Fruit fly (Drosophila melanogaster) whole organism, pupa: ENCODE data around the gene Ir67c.

ENCODE experiments used
- CG10348 ChIP-seq: fragments of 200-800 bp; sonication (Bioruptor generic); IDR thresholded peaks from 2 replicates; pipeline ENCODE4 v1.3.6; 2022; ENCODE audit warnings: missing biosample characterization, missing genetic modification characterization
- CG12605 ChIP-seq: fragments of 200-800 bp; sonication (Bioruptor generic); IDR thresholded peaks from 2 replicates; pipeline ENCODE4 v1.3.6; 2022; ENCODE audit warnings: missing biosample characterization, missing genetic modification characterization
- CG13204 ChIP-seq: fragments of 200-800 bp; sonication (Bioruptor generic); optimal IDR thresholded peaks from 2 replicates; lab custom pipeline; 2018; ENCODE audit warnings: missing biosample characterization, mild to moderate bottlenecking, missing genetic modification characterization, moderate library complexity
- CG14655 ChIP-seq: fragments of 200-800 bp; sonication (Bioruptor generic); optimal IDR thresholded peaks from 3 replicates; lab custom pipeline; 2017; ENCODE audit warnings: mild to moderate bottlenecking, missing biosample characterization, missing genetic modification reagents, missing genetic modification characterization
- CG15710 ChIP-seq: fragments of 200-800 bp; sonication (Bioruptor generic); optimal IDR thresholded peaks from 2 replicates; lab custom pipeline; 2018; ENCODE audit warnings: missing biosample characterization, mild to moderate bottlenecking, missing genetic modification characterization, moderate library complexity
- CG17806 ChIP-seq: fragments of 200-800 bp; sonication (Bioruptor generic); optimal IDR thresholded peaks from 2 replicates; lab custom pipeline; 2018; ENCODE audit warnings: missing biosample characterization, mild to moderate bottlenecking, missing genetic modification characterization, moderate library complexity
- CG32121 ChIP-seq: fragments of 200-800 bp; sonication (Bioruptor generic); IDR thresholded peaks from 2 replicates; pipeline ENCODE4 v1.3.6; 2022; ENCODE audit warnings: missing biosample characterization, missing genetic modification characterization
- CG34367 ChIP-seq: fragments of 200-800 bp; sonication (Bioruptor generic); optimal IDR thresholded peaks from 2 replicates; lab custom pipeline; 2018; ENCODE audit warnings: missing biosample characterization, mild to moderate bottlenecking, missing genetic modification characterization
- CG4496 ChIP-seq: fragments of 200-800 bp; sonication (Bioruptor generic); IDR thresholded peaks from 3 replicates; pipeline ENCODE4 v1.3.6; 2022; ENCODE audit warnings: missing biosample characterization, missing genetic modification characterization
- CG8159 ChIP-seq: fragments of 200-800 bp; sonication (Bioruptor generic); optimal IDR thresholded peaks from 3 replicates; lab custom pipeline; 2018; ENCODE audit warnings: missing biosample characterization, mild to moderate bottlenecking, missing genetic modification characterization, moderate library complexity
- CG8301 ChIP-seq: fragments of 200-800 bp; sonication (Bioruptor generic); optimal IDR thresholded peaks from 2 replicates; lab custom pipeline; 2018; ENCODE audit warnings: missing biosample characterization, mild to moderate bottlenecking, missing genetic modification characterization
- CG9948 ChIP-seq: fragments of 200-800 bp; sonication (Bioruptor generic); optimal IDR thresholded peaks from 2 replicates; lab custom pipeline; 2018; ENCODE audit warnings: missing biosample characterization, mild to moderate bottlenecking, missing genetic modification characterization, moderate library complexity
- D1 ChIP-seq: fragments of 200-800 bp; sonication (Bioruptor generic); optimal IDR thresholded peaks from 2 replicates; lab custom pipeline; 2018; ENCODE audit warnings: missing biosample characterization, mild to moderate bottlenecking, missing genetic modification characterization, moderate library complexity
- EcR ChIP-seq: fragments of 200-800 bp; sonication (Bioruptor generic); optimal IDR thresholded peaks from 3 replicates; lab custom pipeline; 2019; ENCODE audit warnings: missing biosample characterization, missing genetic modification characterization, mild to moderate bottlenecking, moderate library complexity, missing genetic modification reagents
- Ets98B ChIP-seq: fragments of 200-800 bp; sonication (Bioruptor generic); IDR thresholded peaks from 2 replicates; pipeline ENCODE4 v1.3.6; 2022; ENCODE audit warnings: missing biosample characterization, missing genetic modification characterization
- Pif1A ChIP-seq: fragments of 200-800 bp; sonication (Bioruptor generic); optimal IDR thresholded peaks from 3 replicates; lab custom pipeline; 2016; ENCODE audit warnings: missing biosample characterization, missing genetic modification characterization
- Pif1B ChIP-seq: fragments of 200-800 bp; sonication (Bioruptor generic); optimal IDR thresholded peaks from 3 replicates; lab custom pipeline; 2016; ENCODE audit warnings: missing biosample characterization, missing genetic modification characterization
- Snoo ChIP-seq: fragments of 200-800 bp; sonication (Bioruptor generic); optimal IDR thresholded peaks from 3 replicates; lab custom pipeline; 2017; ENCODE audit warnings: missing biosample characterization, mild to moderate bottlenecking, missing genetic modification characterization, inconsistent platforms
- fd96Ca ChIP-seq: fragments of 200-800 bp; sonication (Bioruptor generic); IDR thresholded peaks from 3 replicates; pipeline ENCODE4 v1.3.6; 2022; ENCODE audit warnings: missing biosample characterization, missing genetic modification characterization
- gl ChIP-seq: fragments of 200-800 bp; sonication (Bioruptor generic); optimal IDR thresholded peaks from 2 replicates; lab custom pipeline; 2018; ENCODE audit warnings: missing biosample characterization, mild to moderate bottlenecking, missing genetic modification characterization
- rn ChIP-seq: fragments of 200-800 bp; sonication (Bioruptor generic); IDR thresholded peaks from 2 replicates; pipeline ENCODE4 v1.3.6; 2022; ENCODE audit warnings: missing biosample characterization, missing genetic modification characterization

Ir67c gene

dm6 chr3L:10439873-10440272 lies 6.0 kb upstream of the Ir67c start:
- TF ChIP-seq CG32121 (GFP tag; lab: Robert Waterston, UW) (no peak), CG4496 (GFP tag; lab: Robert Waterston, UW) (peak; percentile 36; the same call in 1 of the 3 replicates), CG12605 (GFP tag; lab: Robert Waterston, UW) (no peak), Ets98B (no peak)

- TF ChIP-seq CG12605 (GFP tag; lab: Robert Waterston, UW) (no peak), Pif1B (GFP tag; lab: Kevin White, UChicago) (no peak), Ets98B (no peak), CG4496 (GFP tag; lab: Robert Waterston, UW) (no peak), gl (tag; lab: Kevin White, UChicago) (no peak), Snoo (tag; lab: Kevin White, UChicago) (no peak), CG14655 (GFP tag; lab: Kevin White, UChicago) (no peak), D1 (tag; lab: Kevin White, UChicago) (no peak), CG34367 (tag; lab: Kevin White, UChicago) (no peak), CG32121 (GFP tag; lab: Robert Waterston, UW) (no peak), EcR (GFP tag; lab: Kevin White, UChicago) (no peak), fd96Ca (GFP tag; lab: Robert Waterston, UW) (no peak), CG10348 (GFP tag; lab: Robert Waterston, UW) (no peak), CG9948 (no peak)
Measured at dm6 chr3L:10431883-10432282, 2.0 kb downstream of the Ir67c start, which contains the start of gene Ir67b. Gene Ir67b (minus strand): TSS chr3L:10431983.

- TF ChIP-seq CG8159 (tag; lab: Kevin White, UChicago) = no peak
- no peak for TF ChIP-seq gl (tag; lab: Kevin White, UChicago)
- no peak for TF ChIP-seq CG32121 (GFP tag; lab: Robert Waterston, UW)
- no peak for TF ChIP-seq Ets98B
Measured at dm6 chr3L:10429474-10429873, 4.4 kb downstream of the Ir67c start.

- TF ChIP-seq D1 (tag; lab: Kevin White, UChicago) (no peak), gl (tag; lab: Kevin White, UChicago) (no peak), CG14655 (GFP tag; lab: Kevin White, UChicago) (peak; percentile 69), CG34367 (tag; lab: Kevin White, UChicago) (no peak), CG9948 (peak; percentile 21), Pif1B (GFP tag; lab: Kevin White, UChicago) (no peak), CG8159 (tag; lab: Kevin White, UChicago) (peak; percentile 27), rn (GFP tag; lab: Robert Waterston, UW) (no peak), CG15710 (tag; lab: Kevin White, UChicago) (no peak), CG17806 (tag; lab: Kevin White, UChicago) (no peak), Pif1A (GFP tag; lab: Kevin White, UChicago) (no peak), CG12605 (GFP tag; lab: Robert Waterston, UW) (no peak), EcR (GFP tag; lab: Kevin White, UChicago) (no peak), Ets98B (peak; percentile 47; the same call in 1 of the 2 replicates), CG32121 (GFP tag; lab: Robert Waterston, UW) (peak; percentile 88), CG13204 (no peak), CG4496 (GFP tag; lab: Robert Waterston, UW) (0 out of 3 replicates have a peak, but pooled peaks have one; percentile 32), fd96Ca (GFP tag; lab: Robert Waterston, UW) (no peak), CG8301 (tag; lab: Kevin White, UChicago) (peak; percentile 69), Snoo (tag; lab: Kevin White, UChicago) (no peak), CG10348 (GFP tag; lab: Robert Waterston, UW) (peak; percentile 59)
Measured at dm6 chr3L:10428746-10429145, 5.2 kb downstream of the Ir67c start.

- TF ChIP-seq CG8159 (tag; lab: Kevin White, UChicago) (no peak), rn (GFP tag; lab: Robert Waterston, UW) (no peak), CG10348 (GFP tag; lab: Robert Waterston, UW) (no peak), gl (tag; lab: Kevin White, UChicago) (no peak), CG12605 (GFP tag; lab: Robert Waterston, UW) (no peak), CG17806 (tag; lab: Kevin White, UChicago) (no peak), Pif1B (GFP tag; lab: Kevin White, UChicago) (no peak), CG8301 (tag; lab: Kevin White, UChicago) (peak; percentile 69), CG13204 (no peak), CG9948 (no peak), D1 (tag; lab: Kevin White, UChicago) (no peak), Pif1A (GFP tag; lab: Kevin White, UChicago) (no peak), CG34367 (tag; lab: Kevin White, UChicago) (no peak), fd96Ca (GFP tag; lab: Robert Waterston, UW) (peak; percentile 66; the same call in 2 of the 3 replicates), CG4496 (GFP tag; lab: Robert Waterston, UW) (peak; percentile 78), CG14655 (GFP tag; lab: Kevin White, UChicago) (peak; percentile 62), CG15710 (tag; lab: Kevin White, UChicago) (no peak), Ets98B (peak; percentile 78), EcR (GFP tag; lab: Kevin White, UChicago) (no peak), Snoo (tag; lab: Kevin White, UChicago) (no peak), CG32121 (GFP tag; lab: Robert Waterston, UW) (peak; percentile 69)
- TF ChIP-seq, all 21 proteins: peak for 6
Measured at dm6 chr3L:10428027-10428426, 5.9 kb downstream of the Ir67c start.

- TF ChIP-seq CG14655 (GFP tag; lab: Kevin White, UChicago) (no peak), EcR (GFP tag; lab: Kevin White, UChicago) (no peak), CG32121 (GFP tag; lab: Robert Waterston, UW) (no peak), Pif1A (GFP tag; lab: Kevin White, UChicago) (no peak), CG4496 (GFP tag; lab: Robert Waterston, UW) (no peak)
Measured at dm6 chr3L:10427318-10427717, 6.6 kb downstream of the Ir67c start.
